Worm (Caenorhabditis elegans): ENCODE results near the gene srx-6.

- TF ChIP-seq him-1 (tag; optimal IDR thresholded peaks at IDR 0.05) (no peak), W03F9.2 (tag; optimal IDR thresholded peaks at IDR 0.05) (no peak), dao-5 (tag; optimal IDR thresholded peaks at IDR 0.05) (no peak)
Observed at ce11 chrV:7321915-7322314, 8.8 kb upstream of the srx-6 start, which contains the start of gene F10G2.10.

All from whole organism, L4/young adult.